Worm (Caenorhabditis elegans): ENCODE data around the gene har-1.

DNA sequence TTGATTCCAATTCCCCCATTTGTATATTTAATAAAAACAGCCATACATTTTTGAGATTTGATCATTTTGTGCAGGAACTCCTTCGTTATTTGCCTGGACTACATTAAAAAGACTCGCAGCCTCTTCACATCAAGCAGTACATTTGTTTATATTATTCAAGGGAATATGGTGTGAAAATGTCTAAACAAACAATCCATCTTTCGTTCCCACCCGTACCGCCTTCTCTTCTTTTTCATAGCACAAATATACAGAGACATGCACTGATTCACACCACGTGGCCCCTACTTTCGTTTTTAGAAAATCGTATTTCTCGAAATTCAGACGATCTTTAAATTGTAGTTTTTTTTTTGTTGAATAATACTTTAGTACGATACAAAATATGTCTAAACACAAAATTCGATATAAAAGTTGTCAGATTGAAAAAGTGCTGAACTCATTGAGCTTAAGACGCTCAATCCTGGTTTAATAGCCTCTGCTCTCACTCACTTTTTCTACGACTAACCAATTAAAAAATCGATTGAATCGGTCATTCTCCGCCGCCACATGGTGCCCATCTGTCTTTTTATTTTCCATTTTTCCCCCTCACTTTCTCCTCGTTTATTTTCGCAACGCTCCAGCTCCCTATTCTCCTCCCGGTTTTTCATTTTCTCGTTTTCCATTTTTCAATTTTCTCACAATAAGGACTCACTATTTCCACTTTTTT is 43.6 kb downstream of the har-1 start:
- no peak for TF ChIP-seq unc-62 (GFP tag; optimal IDR thresholded peaks at IDR 0.05)
- TF ChIP-seq mdl-1 (tag; optimal IDR thresholded peaks at IDR 0.05) = no peak
- TF ChIP-seq R02D3.7 (tag; optimal IDR thresholded peaks at IDR 0.05) = no peak

Data from whole organism, L2 larva.